Fruit fly (Drosophila melanogaster) whole organism, embryonic: ENCODE data around the gene Desat1.

ENCODE experiments used
- CG10654 ChIP-seq: fragments of 200-800 bp; sonication (Bioruptor generic); optimal IDR thresholded peaks from 2 replicates; lab custom pipeline; 2016; ENCODE audit warnings: missing biosample characterization, missing genetic modification characterization
- CG11398 ChIP-seq: fragments of 200-800 bp; sonication (Bioruptor generic); optimal IDR thresholded peaks from 2 replicates; lab custom pipeline; 2016; ENCODE audit warnings: missing biosample characterization, missing genetic modification characterization
- CG15514 ChIP-seq: fragments of 200-800 bp; sonication (Bioruptor generic); optimal IDR thresholded peaks from 3 replicates; lab custom pipeline; 2017; ENCODE audit warnings: missing biosample characterization, missing genetic modification characterization, mild to moderate bottlenecking, moderate library complexity, missing genetic modification reagents
- CG17328 ChIP-seq: fragments of 200-800 bp; sonication (Bioruptor generic); IDR thresholded peaks from 2 replicates; pipeline ENCODE4 v1.3.6; 2022; ENCODE audit warnings: missing biosample characterization, missing genetic modification characterization
- CG17385 ChIP-seq: fragments of 200-800 bp; sonication (Bioruptor generic); optimal IDR thresholded peaks from 3 replicates; lab custom pipeline; 2018; ENCODE audit warnings: missing biosample characterization, mild to moderate bottlenecking, missing genetic modification characterization
- CG18599 ChIP-seq: fragments of 200-800 bp; sonication (Bioruptor generic); optimal IDR thresholded peaks from 3 replicates; lab custom pipeline; 2017; ENCODE audit warnings: missing biosample characterization, missing genetic modification characterization, mild to moderate bottlenecking, moderate library complexity, missing genetic modification reagents
- CG30431 ChIP-seq: fragments of 200-800 bp; sonication (Bioruptor generic); optimal IDR thresholded peaks from 2 replicates; lab custom pipeline; 2017; ENCODE audit warnings: missing biosample characterization, missing genetic modification characterization
- CG4360 ChIP-seq: fragments of 200-800 bp; sonication (Bioruptor generic); IDR thresholded peaks from 2 replicates; pipeline ENCODE4 v1.3.6; 2022; ENCODE audit warnings: missing biosample characterization, missing genetic modification characterization
- CG43689 ChIP-seq: fragments of 200-800 bp; sonication (Bioruptor generic); IDR thresholded peaks from 2 replicates; pipeline ENCODE4 v1.3.6; 2022; ENCODE audit warnings: missing biosample characterization, missing genetic modification characterization
- CG4617 ChIP-seq: fragments of 200-800 bp; sonication (Bioruptor generic); optimal IDR thresholded peaks from 3 replicates; lab custom pipeline; 2016; ENCODE audit warnings: missing biosample characterization, missing genetic modification characterization, borderline replicate concordance
- CG7556 ChIP-seq: fragments of 200-800 bp; sonication (Bioruptor generic); optimal IDR thresholded peaks from 2 replicates; lab custom pipeline; 2017; ENCODE audit warnings: missing biosample characterization, mild to moderate bottlenecking, missing genetic modification characterization
- CG7928 ChIP-seq: fragments of 200-800 bp; sonication (Bioruptor generic); optimal IDR thresholded peaks from 2 replicates; lab custom pipeline; 2017; ENCODE audit warnings: missing biosample characterization, mild to moderate bottlenecking, missing genetic modification characterization
- CG7987 ChIP-seq: fragments of 200-800 bp; sonication (Bioruptor generic); optimal IDR thresholded peaks from 2 replicates; lab custom pipeline; 2018; ENCODE audit warnings: missing biosample characterization, mild to moderate bottlenecking, missing genetic modification characterization, moderate library complexity
- CG8281 ChIP-seq: fragments of 200-800 bp; sonication (Bioruptor generic); optimal IDR thresholded peaks from 2 replicates; lab custom pipeline; 2018; ENCODE audit warnings: missing biosample characterization, mild to moderate bottlenecking, missing genetic modification characterization, moderate library complexity
- CG9727 ChIP-seq: fragments of 200-800 bp; sonication (Bioruptor generic); optimal IDR thresholded peaks from 3 replicates; lab custom pipeline; 2017; ENCODE audit warnings: missing biosample characterization, mild to moderate bottlenecking, missing genetic modification characterization
- Camta ChIP-seq: fragments of 200-800 bp; sonication (Bioruptor generic); optimal IDR thresholded peaks from 2 replicates; lab custom pipeline; 2016; ENCODE audit warnings: missing biosample characterization, missing genetic modification characterization
- D19A ChIP-seq: fragments of 200-800 bp; optimal IDR thresholded peaks from 3 replicates; lab custom pipeline; 2019; ENCODE audit warnings: missing biosample characterization, mild to moderate bottlenecking, missing genetic modification characterization, moderate library complexity
- Deaf1 ChIP-seq: fragments of 200-800 bp; optimal IDR thresholded peaks from 3 replicates; lab custom pipeline; 2019; ENCODE audit warnings: missing biosample characterization, mild to moderate bottlenecking, missing genetic modification characterization, moderate library complexity
- Doc3 ChIP-seq: fragments of 200-800 bp; sonication (Bioruptor generic); IDR thresholded peaks from 3 replicates; pipeline ENCODE4 v1.3.6; 2022; ENCODE audit warnings: missing biosample characterization, missing genetic modification characterization; ENCODE audit not compliant: partially characterized antibody
- E2f1 ChIP-seq: fragments of 200-800 bp; sonication (Bioruptor generic); IDR thresholded peaks from 2 replicates; pipeline ENCODE4 v1.3.6; 2022; ENCODE audit warnings: missing biosample characterization, missing genetic modification characterization
- Fer3 ChIP-seq: fragments of 200-800 bp; sonication (Bioruptor generic); optimal IDR thresholded peaks from 2 replicates; lab custom pipeline; 2018; ENCODE audit warnings: missing biosample characterization, mild to moderate bottlenecking, missing genetic modification characterization, moderate library complexity
- HHEX ChIP-seq: fragments of 200-800 bp; sonication (Bioruptor generic); optimal IDR thresholded peaks from 3 replicates; lab custom pipeline; 2017; ENCODE audit warnings: missing biosample characterization, mild to moderate bottlenecking, missing genetic modification characterization, missing genetic modification reagents
- Jarid2 ChIP-seq: fragments of 200-800 bp; sonication (Bioruptor generic); optimal IDR thresholded peaks from 3 replicates; lab custom pipeline; 2017; ENCODE audit warnings: mild to moderate bottlenecking, missing biosample characterization, missing genetic modification reagents, missing genetic modification characterization
- Mad ChIP-seq: fragments of 200-800 bp; sonication (Bioruptor generic); optimal IDR thresholded peaks from 2 replicates; lab custom pipeline; 2016; ENCODE audit warnings: missing biosample characterization, missing genetic modification characterization
- Mes4 ChIP-seq: fragments of 200-800 bp; sonication (Bioruptor generic); optimal IDR thresholded peaks from 2 replicates; lab custom pipeline; 2016; ENCODE audit warnings: missing biosample characterization, missing genetic modification characterization
- NFAT ChIP-seq: fragments of 200-800 bp; sonication (Bioruptor generic); IDR thresholded peaks from 2 replicates; pipeline ENCODE4 v1.3.6; 2022; ENCODE audit warnings: missing biosample characterization, missing genetic modification characterization
- Nf-YA ChIP-seq: fragments of 200-800 bp; sonication (Bioruptor generic); IDR thresholded peaks from 2 replicates; pipeline ENCODE4 v1.3.6; 2022; ENCODE audit warnings: missing biosample characterization, missing genetic modification characterization
- Ravus ChIP-seq: fragments of 200-800 bp; sonication (Bioruptor generic); IDR thresholded peaks from 2 replicates; pipeline ENCODE4 v1.3.6; 2022; ENCODE audit warnings: missing biosample characterization, missing genetic modification characterization
- Scr ChIP-seq: fragments of 200-800 bp; sonication (Bioruptor generic); IDR thresholded peaks from 2 replicates; pipeline ENCODE4 v1.3.6; 2022; ENCODE audit warnings: missing biosample characterization, missing genetic modification characterization; ENCODE audit not compliant: partially characterized antibody
- Spps ChIP-seq: fragments of 200-800 bp; sonication (Bioruptor generic); optimal IDR thresholded peaks from 2 replicates; lab custom pipeline; 2018; ENCODE audit warnings: missing biosample characterization, mild to moderate bottlenecking, missing genetic modification characterization
- Xrp1 ChIP-seq: fragments of 200-800 bp; sonication (Bioruptor generic); IDR thresholded peaks from 2 replicates; pipeline ENCODE4 v1.3.6; 2022; ENCODE audit warnings: missing biosample characterization, missing genetic modification characterization
- chif ChIP-seq, 2 experiments: fragments of 200-800 bp; sonication (Bioruptor generic); optimal IDR thresholded peaks; 3 replicates each; lab custom pipeline; 2016; ENCODE audit warnings: missing biosample characterization in 2 of 2, missing genetic modification characterization in 2 of 2
- da ChIP-seq: fragments of 200-800 bp; sonication (Bioruptor generic); optimal IDR thresholded peaks from 2 replicates; lab custom pipeline; 2016; ENCODE audit warnings: missing biosample characterization, missing genetic modification characterization
- dm ChIP-seq: fragments of 200-800 bp; sonication (Bioruptor generic); optimal IDR thresholded peaks from 3 replicates; lab custom pipeline; 2016; ENCODE audit warnings: missing biosample characterization, missing genetic modification characterization
- dmrt99B ChIP-seq: fragments of 200-800 bp; sonication (Bioruptor generic); optimal IDR thresholded peaks from 2 replicates; lab custom pipeline; 2018; ENCODE audit warnings: missing biosample characterization, mild to moderate bottlenecking, missing genetic modification characterization, moderate library complexity
- esg ChIP-seq: fragments of 200-800 bp; sonication (Bioruptor generic); conservative IDR thresholded peaks from 2 replicates; pipeline ENCODE4 v1.3.6; 2022; ENCODE audit warnings: missing biosample characterization, missing genetic modification characterization
- fd3F ChIP-seq: fragments of 200-800 bp; sonication (Bioruptor generic); optimal IDR thresholded peaks from 2 replicates; lab custom pipeline; 2018; ENCODE audit warnings: missing biosample characterization, mild to moderate bottlenecking, missing genetic modification characterization, moderate library complexity
- fru ChIP-seq: fragments of >200 bp; optimal IDR thresholded peaks from 2 replicates; lab custom pipeline; 2017
- gcm ChIP-seq: fragments of 200-800 bp; sonication (Bioruptor generic); optimal IDR thresholded peaks from 2 replicates; lab custom pipeline; 2019; ENCODE audit warnings: missing biosample characterization, mild to moderate bottlenecking, missing genetic modification characterization, moderate library complexity
- grn ChIP-seq: fragments of 200-800 bp; sonication (Bioruptor generic); optimal IDR thresholded peaks from 3 replicates; lab custom pipeline; 2017; ENCODE audit warnings: missing biosample characterization, missing genetic modification characterization
- jumu ChIP-seq: fragments of 200-800 bp; sonication (Bioruptor generic); optimal IDR thresholded peaks from 3 replicates; lab custom pipeline; 2016; ENCODE audit warnings: missing biosample characterization, missing genetic modification characterization
- ken ChIP-seq: fragments of 200-800 bp; sonication (Bioruptor generic); IDR thresholded peaks from 3 replicates; pipeline ENCODE4 v1.3.6; 2022; ENCODE audit warnings: missing biosample characterization, missing genetic modification characterization
- kni ChIP-seq: fragments of 200-800 bp; sonication (Bioruptor generic); optimal IDR thresholded peaks from 3 replicates; lab custom pipeline; 2017; ENCODE audit warnings: mild to moderate bottlenecking, missing biosample characterization, missing genetic modification reagents, missing genetic modification characterization
- knrl ChIP-seq: fragments of 200-800 bp; sonication (Bioruptor generic); IDR thresholded peaks from 3 replicates; pipeline ENCODE4 v1.3.6; 2022; ENCODE audit warnings: missing biosample characterization, missing genetic modification characterization; ENCODE audit not compliant: partially characterized antibody
- mirr ChIP-seq: fragments of 200-800 bp; sonication (Bioruptor generic); optimal IDR thresholded peaks from 3 replicates; lab custom pipeline; 2018; ENCODE audit warnings: missing biosample characterization, mild to moderate bottlenecking, missing genetic modification characterization
- nom ChIP-seq: fragments of 200-800 bp; sonication (Bioruptor generic); optimal IDR thresholded peaks from 2 replicates; lab custom pipeline; 2017; ENCODE audit warnings: missing biosample characterization, missing genetic modification characterization, mild to moderate bottlenecking, moderate library complexity, missing genetic modification reagents
- phol ChIP-seq: fragments of 200-800 bp; sonication (Bioruptor generic); optimal IDR thresholded peaks from 3 replicates; lab custom pipeline; 2018; ENCODE audit warnings: missing biosample characterization, mild to moderate bottlenecking, missing genetic modification characterization, moderate library complexity
- scrt ChIP-seq: fragments of 200-800 bp; sonication (Bioruptor generic); optimal IDR thresholded peaks from 2 replicates; lab custom pipeline; 2018; ENCODE audit warnings: missing biosample characterization, mild to moderate bottlenecking, missing genetic modification characterization, moderate library complexity
- sd ChIP-seq: fragments of 200-800 bp; sonication (Bioruptor generic); optimal IDR thresholded peaks from 3 replicates; lab custom pipeline; 2018; ENCODE audit warnings: missing biosample characterization, mild to moderate bottlenecking, missing genetic modification characterization, moderate library complexity
- ttk ChIP-seq: fragments of 200-800 bp; sonication (Bioruptor generic); IDR thresholded peaks from 2 replicates; pipeline ENCODE4 v2.1.2; 2022; ENCODE audit warnings: missing biosample characterization, missing genetic modification characterization
- unc-4 ChIP-seq: fragments of 200-800 bp; sonication (Bioruptor generic); IDR thresholded peaks from 2 replicates; pipeline ENCODE4 v1.3.6; 2022; ENCODE audit warnings: missing biosample characterization, missing genetic modification characterization; ENCODE audit not compliant: partially characterized antibody

Gene Desat1

dm6 chr3R:12408160-12408559, 31.2 kb upstream of the Desat1 start, which contains the start of gene CG5196 (continued):
- TF ChIP-seq CG4617 (GFP tag; lab: Kevin White, UChicago): peak; percentile 55
- TF ChIP-seq mirr (GFP tag; lab: Kevin White, UChicago): no peak
- TF ChIP-seq Jarid2: no peak
- TF ChIP-seq HHEX (GFP tag; lab: Kevin White, UChicago): no peak
- TF ChIP-seq CG8281 (tag; lab: Kevin White, UChicago): no peak
- TF ChIP-seq Nf-YA (GFP tag; lab: Robert Waterston, UW): no peak
- TF ChIP-seq nom (GFP tag; lab: Kevin White, UChicago): peak; percentile 45
- no peak for TF ChIP-seq CG10654
- TF ChIP-seq E2f1 (GFP tag; lab: Robert Waterston, UW): no peak
- TF ChIP-seq jumu: peak; percentile 5
- peak; percentile 7 for TF ChIP-seq CG7928 (GFP tag; lab: Kevin White, UChicago)
- TF ChIP-seq Spps: no peak
- no peak for TF ChIP-seq CG4360 (GFP tag; lab: Robert Waterston, UW)
- no peak for TF ChIP-seq Mes4 (GFP tag; lab: Kevin White, UChicago)
- TF ChIP-seq CG17328 (GFP tag; lab: Robert Waterston, UW): no peak
- TF ChIP-seq CG17385 (GFP tag; lab: Kevin White, UChicago): no peak
- peak; percentile 99 for TF ChIP-seq CG15514
- TF ChIP-seq chif (GFP tag; optimal IDR thresholded peaks at IDR 0.05; lab: Kevin White, UChicago): no peak
- TF ChIP-seq Fer3 (tag; lab: Kevin White, UChicago): peak; percentile 13
- TF ChIP-seq Scr: peak; percentile 65
- TF ChIP-seq CG9727 (GFP tag; lab: Kevin White, UChicago): no peak
- no peak for TF ChIP-seq phol (tag; lab: Kevin White, UChicago)
- no peak for TF ChIP-seq CG11398 (GFP tag; lab: Kevin White, UChicago)
- no peak for TF ChIP-seq fru (lab: Kevin White, UChicago)
- 0 out of 2 replicates have a peak, but pooled peaks have one; percentile 12 for TF ChIP-seq Xrp1 (GFP tag; lab: Robert Waterston, UW)
- TF ChIP-seq CG7987 (GFP tag; lab: Kevin White, UChicago): peak; percentile 25
- TF ChIP-seq Mad (GFP tag; lab: Kevin White, UChicago): no peak
- peak; percentile 1 for TF ChIP-seq D19A (tag; lab: Kevin White, UChicago)
- no peak for TF ChIP-seq grn (GFP tag; lab: Kevin White, UChicago)
- no peak for TF ChIP-seq da (GFP tag; lab: Kevin White, UChicago)
- no peak for TF ChIP-seq fd3F (GFP tag; lab: Kevin White, UChicago)
- no peak for TF ChIP-seq dmrt99B
- TF ChIP-seq Camta: no peak
- no peak for TF ChIP-seq ttk
- TF ChIP-seq Doc3 (GFP tag; lab: Robert Waterston, UW): peak; percentile 49; the same call in 2 of the 3 replicates
- TF ChIP-seq CG7556: no peak
- no peak for TF ChIP-seq ken (GFP tag; lab: Robert Waterston, UW)
- TF ChIP-seq kni (GFP tag; lab: Kevin White, UChicago): peak; percentile 34
- no peak for TF ChIP-seq dm
- no peak for TF ChIP-seq CG18599 (GFP tag; lab: Kevin White, UChicago)
- TF ChIP-seq CG43689 (GFP tag; lab: Robert Waterston, UW): no peak
- TF ChIP-seq scrt: no peak
- TF ChIP-seq CG30431 (GFP tag; lab: Kevin White, UChicago): no peak
- TF ChIP-seq sd (tag; lab: Kevin White, UChicago): peak; percentile 30
- TF ChIP-seq gcm (GFP tag; lab: Kevin White, UChicago): no peak
- no peak for TF ChIP-seq NFAT (GFP tag; lab: Robert Waterston, UW)
- no peak for TF ChIP-seq esg (GFP tag; lab: Robert Waterston, UW)
- peak; percentile 73 for TF ChIP-seq unc-4 (GFP tag; lab: Robert Waterston, UW)
- peak; percentile 66 for TF ChIP-seq knrl
- no peak for TF ChIP-seq Deaf1 (tag; lab: Kevin White, UChicago)
- no peak for TF ChIP-seq Ravus (GFP tag; lab: Robert Waterston, UW)
